Fruit fly (Drosophila melanogaster): Measurements from ENCODE around the gene orb2.

Gene orb2

DNA sequence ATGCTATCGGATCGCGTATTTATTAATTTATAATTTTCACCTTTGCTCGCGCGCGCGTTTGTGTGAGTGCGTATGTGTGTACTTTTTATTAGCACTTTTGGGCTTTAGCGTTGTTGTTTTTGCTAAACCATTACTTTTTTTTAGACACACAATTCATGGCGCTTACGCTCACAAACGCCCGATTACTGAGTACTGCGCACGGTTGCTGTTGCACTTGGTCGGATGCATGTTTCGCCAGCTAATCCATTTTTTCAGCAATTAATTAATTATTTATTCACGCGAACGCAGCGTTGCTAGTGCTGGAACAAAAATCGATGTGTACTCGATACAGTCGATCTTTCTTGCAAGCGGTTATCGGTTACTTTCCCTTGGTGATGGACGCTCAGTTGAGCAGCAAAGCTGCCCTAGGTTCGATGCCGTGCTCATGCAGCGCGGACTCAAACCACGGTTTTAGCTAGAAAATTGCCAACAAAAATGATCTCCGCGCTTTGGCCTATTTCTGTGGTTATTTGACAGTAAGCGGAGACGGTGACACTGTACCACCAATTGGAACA is 43.5 kb upstream of the orb2 start, which contains the start of the genes smg and CG5087 (continued):
- TF ChIP-seq CG4424 (GFP tag; optimal IDR thresholded peaks at IDR 0.05) (peak; percentile 36), Abd-B (GFP tag; optimal IDR thresholded peaks at IDR 0.05) (peak; percentile 33), esg (GFP tag; conservative IDR thresholded peaks at IDR 0.05) (no peak), CG33557 (GFP tag; optimal IDR thresholded peaks at IDR 0.05) (peak; percentile 1), eve (GFP tag; optimal IDR thresholded peaks at IDR 0.05) (no peak), Hey (tag; optimal IDR thresholded peaks at IDR 0.05) (no peak), CG2678 (tag; optimal IDR thresholded peaks at IDR 0.05) (no peak), CG6813 (GFP tag; optimal IDR thresholded peaks at IDR 0.05) (no peak), tin (GFP tag; optimal IDR thresholded peaks at IDR 0.05) (peak; percentile 42), grau (tag; optimal IDR thresholded peaks at IDR 0.05) (peak; percentile 23), p53 (GFP tag; optimal IDR thresholded peaks at IDR 0.05) (peak; percentile 66), CG4617 (GFP tag; optimal IDR thresholded peaks at IDR 0.05; ENCODE audit: borderline replicate concordance) (peak; percentile 98), Ets65A (GFP tag) (peak; percentile 93), CG10321 (GFP tag; IDR thresholded peaks at IDR 0.05) (no peak), seq (GFP tag; IDR thresholded peaks at IDR 0.05) (no peak), ase (GFP tag; IDR thresholded peaks at IDR 0.05) (no peak), ham (GFP tag; IDR thresholded peaks at IDR 0.05) (no peak), dysf (GFP tag; IDR thresholded peaks at IDR 0.05) (no peak), Hr39 (optimal IDR thresholded peaks at IDR 0.05) (no peak), CHES-1-like (GFP tag; optimal IDR thresholded peaks at IDR 0.05) (peak; percentile 86), E2f2 (GFP tag; IDR thresholded peaks at IDR 0.05) (peak; percentile 46), MESR4 (GFP tag; optimal IDR thresholded peaks at IDR 0.05) (peak; percentile 91), CG1529 (GFP tag; optimal IDR thresholded peaks at IDR 0.05) (no peak), HLH4C (GFP tag; IDR thresholded peaks at IDR 0.05; ENCODE audit: partially characterized antibody) (peak; percentile 68), CG6254 (GFP tag; optimal IDR thresholded peaks at IDR 0.05) (no peak), Side (GFP tag; optimal IDR thresholded peaks at IDR 0.05) (no peak), run (tag; optimal IDR thresholded peaks at IDR 0.05) (no peak), CG12155 (GFP tag; optimal IDR thresholded peaks at IDR 0.05) (peak; percentile 44), Drgx (GFP tag; IDR thresholded peaks at IDR 0.05) (peak; percentile 6; the same call in 1 of the 2 replicates), kah (GFP tag; optimal IDR thresholded peaks at IDR 0.05) (no peak), CG10366 (GFP tag; IDR thresholded peaks at IDR 0.05) (no peak), ken (GFP tag; IDR thresholded peaks at IDR 0.05) (peak; percentile 70), pzg (GFP tag; optimal IDR thresholded peaks at IDR 0.05) (peak; percentile 100), gro (GFP tag; optimal IDR thresholded peaks at IDR 0.05) (peak; percentile 66), jumu (GFP tag; optimal IDR thresholded peaks at IDR 0.05) (peak; percentile 66), CG7357 (GFP tag; IDR thresholded peaks at IDR 0.05) (no peak), jing (GFP tag; optimal IDR thresholded peaks at IDR 0.05) (no peak), Hr51 (GFP tag; optimal IDR thresholded peaks at IDR 0.05) (peak in 1 of 2 experiments; percentile 8), cwo (GFP tag; optimal IDR thresholded peaks at IDR 0.05) (no peak), vvl (GFP tag; IDR thresholded peaks at IDR 0.05) (peak; percentile 85), Doc3 (GFP tag; IDR thresholded peaks at IDR 0.05; ENCODE audit: partially characterized antibody) (peak; percentile 55; the same call in 1 of the 3 replicates), Nf-YB (GFP tag; optimal IDR thresholded peaks at IDR 0.05) (peak; percentile 2), pros (GFP tag; optimal IDR thresholded peaks at IDR 0.05) (no peak), CG18262 (tag; optimal IDR thresholded peaks at IDR 0.05) (peak; percentile 25), maf-S (GFP tag; optimal IDR thresholded peaks at IDR 0.05) (peak; percentile 62), shn (GFP tag; optimal IDR thresholded peaks at IDR 0.05) (peak; percentile 25), bab2 (GFP tag; optimal IDR thresholded peaks at IDR 0.05) (peak; percentile 14), CG11085 (GFP tag; IDR thresholded peaks at IDR 0.05) (0 out of 2 replicates have a peak, but pooled peaks have one; percentile 22), unpg (GFP tag; optimal IDR thresholded peaks at IDR 0.05) (no peak), CG13287 (GFP tag; IDR thresholded peaks at IDR 0.05; ENCODE audit: partially characterized antibody) (peak; percentile 76), CG3847 (GFP tag; IDR thresholded peaks at IDR 0.05) (peak; percentile 70)

Data from whole organism, embryonic.